Worm (Caenorhabditis elegans) whole organism, L2 larva: ENCODE data around the gene F54D5.17.

Source experiments
- egl-27 ChIP-seq: sonication (generic microtip); optimal IDR thresholded peaks from 3 replicates; lab custom pipeline; 2017; ENCODE audit warnings: missing biosample characterization, missing genetic modification reagents, missing genetic modification characterization
- unc-39 ChIP-seq: fragments of 150-350 bp; optimal IDR thresholded peaks from 2 replicates; lab custom pipeline; 2014; ENCODE audit warnings: missing biosample characterization, missing genetic modification characterization
- zag-1 ChIP-seq: fragments of 150-350 bp; optimal IDR thresholded peaks from 2 replicates; lab custom pipeline; 2014; ENCODE audit warnings: missing biosample characterization, missing genetic modification characterization

DNA sequence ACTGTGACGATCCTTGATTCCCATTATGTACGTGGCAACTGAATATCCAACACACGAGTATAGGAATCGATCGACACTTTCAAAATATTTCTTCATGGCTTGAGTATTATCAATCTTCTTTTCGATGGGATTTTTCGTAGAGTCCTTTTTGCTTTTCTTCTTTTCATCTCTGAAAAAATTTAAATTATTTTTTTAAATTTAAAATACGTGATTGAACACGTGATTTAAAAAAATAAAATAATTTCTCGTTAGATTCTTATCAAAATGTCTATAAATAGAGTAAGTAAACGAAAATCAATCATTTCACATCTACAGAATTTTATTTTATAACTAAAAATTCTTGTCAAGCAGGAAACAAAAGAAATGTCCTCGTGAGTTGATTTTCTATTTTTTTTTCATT, 35.1 kb upstream of the F54D5.17 start, which contains the start of gene Y62F5A.10:
- no peak for TF ChIP-seq egl-27 (tag; lab: Kevin White, UChicago)
- no peak for TF ChIP-seq unc-39
- TF ChIP-seq zag-1 (tag; lab: Kevin White, UChicago) = no peak
